Worm (Caenorhabditis elegans) whole organism, midembryonic: Measurements from ENCODE around the gene ceh-99.

Experiments used
- cog-1 ChIP-seq: sonication (generic microtip); optimal IDR thresholded peaks from 2 replicates; lab custom pipeline; 2016; ENCODE audit warnings: missing genetic modification characterization, missing compliant biosample characterization
- flt-1 ChIP-seq: fragments of 200-800 bp; sonication (Bioruptor generic); IDR thresholded peaks from 2 replicates; pipeline ENCODE4 v1.3.6; 2022; ENCODE audit warnings: missing genetic modification characterization, missing compliant biosample characterization
- klf-2 ChIP-seq: fragments of 200-800 bp; sonication (Bioruptor generic); conservative IDR thresholded peaks from 2 replicates; pipeline ENCODE4 v1.3.6; 2022; ENCODE audit warnings: missing genetic modification reagents, missing genetic modification characterization, missing compliant biosample characterization
- med-1 ChIP-seq: sonication (generic microtip); optimal IDR thresholded peaks from 2 replicates; lab custom pipeline; 2017; ENCODE audit warnings: missing genetic modification characterization, mild to moderate bottlenecking, missing compliant biosample characterization, antibody characterized with exemption, missing genetic modification reagents; ENCODE audit not compliant: insufficient read depth
- ztf-23 ChIP-seq: fragments of 200-800 bp; sonication (Bioruptor generic); IDR thresholded peaks from 2 replicates; pipeline ENCODE4 v1.3.6; 2022; ENCODE audit warnings: missing genetic modification reagents, missing genetic modification characterization, missing compliant biosample characterization

- TF ChIP-seq ztf-23 = no peak
- no peak for TF ChIP-seq klf-2 (GFP tag; lab: Robert Waterston, UW)
- no peak for TF ChIP-seq med-1 (GFP tag; lab: Kevin White, UChicago)
- no peak for TF ChIP-seq cog-1
- TF ChIP-seq flt-1 (GFP tag; lab: Robert Waterston, UW) = no peak
These were observed 31.2 kb downstream of the ceh-99 start for ce11 chrII:12550940-12551339.
